Worm (Caenorhabditis elegans): ENCODE data around the gene ptd-2.

ce11 chrV:9283452-9283851 lies 33.4 kb downstream of the ptd-2 start:
- TF ChIP-seq elt-1 (tag; optimal IDR thresholded peaks at IDR 0.05) (no peak), unc-39 (tag; optimal IDR thresholded peaks at IDR 0.05) (no peak), ztf-11 (tag; optimal IDR thresholded peaks at IDR 0.05) (no peak), nhr-237 (tag; optimal IDR thresholded peaks at IDR 0.05) (no peak), skn-1 (tag; optimal IDR thresholded peaks at IDR 0.05) (no peak), nhr-77 (tag; optimal IDR thresholded peaks at IDR 0.05) (no peak), nhr-11 (tag; optimal IDR thresholded peaks at IDR 0.05) (no peak), lsy-2 (tag; optimal IDR thresholded peaks at IDR 0.05) (no peak), ztf-1 (GFP tag; conservative IDR thresholded peaks at IDR 0.05) (no peak), elt-3 (tag; optimal IDR thresholded peaks at IDR 0.05) (no peak), nhr-12 (tag; optimal IDR thresholded peaks at IDR 0.05) (no peak)

All from whole organism, L2 larva.